Fruit fly (Drosophila melanogaster): ENCODE results near the gene mge.

The mge gene

dm6 chr3L:3952468-3952867 lies 42.7 kb upstream of the mge start, which contains the start of gene CG14984 (continued):
- TF ChIP-seq Chrac-16 (GFP tag; optimal IDR thresholded peaks at IDR 0.05) (no peak), Dref (GFP tag; IDR thresholded peaks at IDR 0.05) (no peak), CG10959 (GFP tag; IDR thresholded peaks at IDR 0.05) (no peak), CG9609 (GFP tag; optimal IDR thresholded peaks at IDR 0.05) (no peak), CG2116 (GFP tag; optimal IDR thresholded peaks at IDR 0.05) (no peak), HmgD (GFP tag; optimal IDR thresholded peaks at IDR 0.05) (no peak), Adf1 (GFP tag; IDR thresholded peaks at IDR 0.05) (no peak), bab2 (GFP tag; optimal IDR thresholded peaks at IDR 0.05) (peak; percentile 7), Deaf1 (tag; optimal IDR thresholded peaks at IDR 0.05) (peak; percentile 24), CG8089 (GFP tag; optimal IDR thresholded peaks at IDR 0.05) (no peak), Optix (GFP tag; IDR thresholded peaks at IDR 0.05) (no peak), nmo (GFP tag; optimal IDR thresholded peaks at IDR 0.05) (no peak), E2f1 (GFP tag; IDR thresholded peaks at IDR 0.05) (0 out of 2 replicates have a peak, but pooled peaks have one; percentile 31), CG4360 (GFP tag; IDR thresholded peaks at IDR 0.05) (no peak), crol (GFP tag; IDR thresholded peaks at IDR 0.05) (no peak), CG2889 (GFP tag; IDR thresholded peaks at IDR 0.05) (peak; percentile 28; the same call in 1 of the 3 replicates), ara (GFP tag; IDR thresholded peaks at IDR 0.05) (no peak), en (GFP tag; optimal IDR thresholded peaks at IDR 0.05) (no peak), CG18599 (GFP tag; optimal IDR thresholded peaks at IDR 0.05) (peak; percentile 76), CG2199 (GFP tag; IDR thresholded peaks at IDR 0.05) (no peak), CG3281 (GFP tag; optimal IDR thresholded peaks at IDR 0.05) (peak; percentile 78), CG11398 (GFP tag; optimal IDR thresholded peaks at IDR 0.05) (no peak), sd (tag; optimal IDR thresholded peaks at IDR 0.05) (no peak), vfl (GFP tag; optimal IDR thresholded peaks at IDR 0.05) (no peak), knrl (GFP tag; IDR thresholded peaks at IDR 0.05; ENCODE audit: partially characterized antibody) (no peak), B-H1 (GFP tag; IDR thresholded peaks at IDR 0.05) (peak; percentile 27; the same call in 1 of the 3 replicates), Sox100B (GFP tag; optimal IDR thresholded peaks at IDR 0.05) (no peak), peb (GFP tag; IDR thresholded peaks at IDR 0.05) (no peak), CG13624 (GFP tag; optimal IDR thresholded peaks at IDR 0.05) (peak; percentile 14), stwl (tag; optimal IDR thresholded peaks at IDR 0.05) (no peak), CG1792 (GFP tag; optimal IDR thresholded peaks at IDR 0.05) (peak; percentile 23), bcd (GFP tag; optimal IDR thresholded peaks at IDR 0.05) (peak; percentile 62), ase (GFP tag; IDR thresholded peaks at IDR 0.05) (no peak; the same call in 2 of the 3 replicates), D19B (GFP tag; optimal IDR thresholded peaks at IDR 0.05) (peak; percentile 50), Xbp1 (GFP tag; optimal IDR thresholded peaks at IDR 0.05) (peak; percentile 20), chm (GFP tag; IDR thresholded peaks at IDR 0.05) (no peak), dysf (GFP tag; IDR thresholded peaks at IDR 0.05) (peak; percentile 74; the same call in 2 of the 3 replicates), Six4 (GFP tag; optimal IDR thresholded peaks at IDR 0.05) (peak; percentile 12), NK7.1 (GFP tag; optimal IDR thresholded peaks at IDR 0.05) (no peak), CG34376 (GFP tag; optimal IDR thresholded peaks at IDR 0.05) (peak; percentile 5), tin (GFP tag; optimal IDR thresholded peaks at IDR 0.05) (peak; percentile 33), CG8359 (GFP tag; optimal IDR thresholded peaks at IDR 0.05; ENCODE audit: borderline replicate concordance) (no peak), ranshi (GFP tag; IDR thresholded peaks at IDR 0.05) (peak; percentile 55; the same call in 1 of the 2 replicates), Oaz (GFP tag; IDR thresholded peaks at IDR 0.05) (no peak), Ptx1 (GFP tag; IDR thresholded peaks at IDR 0.05) (peak; percentile 42; the same call in 1 of the 2 replicates), dmrt11E (tag; optimal IDR thresholded peaks at IDR 0.05) (no peak), dati (GFP tag; IDR thresholded peaks at IDR 0.05) (no peak), CG10209 (GFP tag; optimal IDR thresholded peaks at IDR 0.05) (no peak), slp2 (GFP tag; optimal IDR thresholded peaks at IDR 0.05) (no peak), tio (GFP tag; optimal IDR thresholded peaks at IDR 0.05) (peak; percentile 3), CG8388 (GFP tag; optimal IDR thresholded peaks at IDR 0.05) (no peak), Ravus (GFP tag; IDR thresholded peaks at IDR 0.05) (peak; percentile 36; the same call in 1 of the 2 replicates)

Measured in whole organism, embryonic.